Fruit fly (Drosophila melanogaster) S2 (cell line): ENCODE measurements around the gene CG11226.

Experiments
- CG8478 ChIP-seq: fragments of >200 bp; optimal IDR thresholded peaks from 2 replicates; lab custom pipeline; 2018
- CTCF ChIP-seq, 2 experiments: fragments of >200 bp; optimal IDR thresholded peaks; 2 replicates each; lab custom pipeline; 2018

dm6 chr3L:22843094-22843493 is 6.2 kb downstream of the CG11226 start:
- TF ChIP-seq CTCF (optimal IDR thresholded peaks at IDR 0.05; lab: Kevin White, UChicago) (no peak), CG8478 (lab: Kevin White, UChicago) (no peak)
